Fruit fly (Drosophila melanogaster) whole organism, embryonic: ENCODE results near the gene CG13658.

Experiments
- Ada2b ChIP-seq: fragments of 200-800 bp; sonication (Bioruptor generic); IDR thresholded peaks from 2 replicates; pipeline ENCODE4 v1.3.6; 2022; ENCODE audit warnings: missing biosample characterization, missing genetic modification characterization
- Asciz ChIP-seq: fragments of 200-800 bp; sonication (Bioruptor generic); optimal IDR thresholded peaks from 2 replicates; lab custom pipeline; 2017; ENCODE audit warnings: missing biosample characterization, mild to moderate bottlenecking, missing genetic modification characterization, missing genetic modification reagents
- Atf-2 ChIP-seq: fragments of 200-800 bp; sonication (Bioruptor generic); optimal IDR thresholded peaks from 2 replicates; lab custom pipeline; 2016; ENCODE audit warnings: missing biosample characterization, missing genetic modification characterization
- Bdp1 ChIP-seq: fragments of 200-800 bp; sonication (Bioruptor generic); optimal IDR thresholded peaks from 3 replicates; lab custom pipeline; 2016; ENCODE audit warnings: missing biosample characterization, missing genetic modification characterization
- Bgb ChIP-seq: fragments of 200-800 bp; sonication (Bioruptor generic); IDR thresholded peaks from 2 replicates; pipeline ENCODE4 v1.3.6; 2022; ENCODE audit warnings: missing biosample characterization, missing genetic modification characterization; ENCODE audit not compliant: partially characterized antibody
- CG10431 ChIP-seq: fragments of 200-800 bp; sonication (Bioruptor generic); optimal IDR thresholded peaks from 3 replicates; lab custom pipeline; 2018; ENCODE audit warnings: missing biosample characterization, mild to moderate bottlenecking, missing genetic modification characterization
- CG10462 ChIP-seq: fragments of 200-800 bp; sonication (Bioruptor generic); optimal IDR thresholded peaks from 2 replicates; lab custom pipeline; 2016; ENCODE audit warnings: missing biosample characterization, missing genetic modification characterization
- CG10654 ChIP-seq: fragments of 200-800 bp; sonication (Bioruptor generic); optimal IDR thresholded peaks from 2 replicates; lab custom pipeline; 2016; ENCODE audit warnings: missing biosample characterization, missing genetic modification characterization
- CG10959 ChIP-seq: fragments of 200-800 bp; sonication (Bioruptor generic); IDR thresholded peaks from 2 replicates; pipeline ENCODE4 v1.3.6; 2022; ENCODE audit warnings: missing biosample characterization, missing genetic modification characterization
- CG11696 ChIP-seq: fragments of 200-800 bp; sonication (Bioruptor generic); IDR thresholded peaks from 2 replicates; pipeline ENCODE4 v1.3.6; 2022; ENCODE audit warnings: missing biosample characterization, missing genetic modification characterization
- CG12104 ChIP-seq: fragments of 200-800 bp; sonication (Bioruptor generic); optimal IDR thresholded peaks from 3 replicates; lab custom pipeline; 2016; ENCODE audit warnings: missing biosample characterization, missing genetic modification characterization
- CG12659 ChIP-seq: fragments of 200-800 bp; sonication (Bioruptor generic); optimal IDR thresholded peaks from 3 replicates; lab custom pipeline; 2017; ENCODE audit warnings: mild to moderate bottlenecking, missing biosample characterization, missing genetic modification reagents, missing genetic modification characterization
- CG14441 ChIP-seq: fragments of 200-800 bp; sonication (Bioruptor generic); IDR thresholded peaks from 2 replicates; pipeline ENCODE4 v1.3.6; 2022; ENCODE audit warnings: missing biosample characterization, missing genetic modification characterization
- CG15601 ChIP-seq: fragments of 200-800 bp; sonication (Bioruptor generic); optimal IDR thresholded peaks from 3 replicates; lab custom pipeline; 2019; ENCODE audit warnings: missing biosample characterization, mild to moderate bottlenecking, missing genetic modification characterization, moderate library complexity
- CG1603 ChIP-seq: fragments of 200-800 bp; sonication (Bioruptor generic); optimal IDR thresholded peaks from 2 replicates; lab custom pipeline; 2019; ENCODE audit warnings: missing biosample characterization, mild to moderate bottlenecking, missing genetic modification characterization, moderate library complexity
- CG1647 ChIP-seq: fragments of 200-800 bp; sonication (Bioruptor generic); optimal IDR thresholded peaks from 3 replicates; lab custom pipeline; 2016; ENCODE audit warnings: missing biosample characterization, missing genetic modification characterization
- CG17612 ChIP-seq: fragments of 200-800 bp; sonication (Bioruptor generic); IDR thresholded peaks from 2 replicates; pipeline ENCODE4 v1.3.6; 2022; ENCODE audit warnings: missing biosample characterization, missing genetic modification characterization
- CG32772 ChIP-seq: fragments of 200-800 bp; sonication (Bioruptor generic); IDR thresholded peaks from 2 replicates; pipeline ENCODE4 v1.3.6; 2022; ENCODE audit warnings: missing biosample characterization, missing genetic modification characterization
- CG7839 ChIP-seq: fragments of 200-800 bp; sonication (Bioruptor generic); optimal IDR thresholded peaks from 3 replicates; lab custom pipeline; 2018; ENCODE audit warnings: missing biosample characterization, mild to moderate bottlenecking, missing genetic modification characterization, moderate library complexity
- CG7987 ChIP-seq: fragments of 200-800 bp; sonication (Bioruptor generic); optimal IDR thresholded peaks from 2 replicates; lab custom pipeline; 2018; ENCODE audit warnings: missing biosample characterization, mild to moderate bottlenecking, missing genetic modification characterization, moderate library complexity
- CG8281 ChIP-seq: fragments of 200-800 bp; sonication (Bioruptor generic); optimal IDR thresholded peaks from 2 replicates; lab custom pipeline; 2018; ENCODE audit warnings: missing biosample characterization, mild to moderate bottlenecking, missing genetic modification characterization, moderate library complexity
- CG9817 ChIP-seq: fragments of 200-800 bp; sonication (Bioruptor generic); optimal IDR thresholded peaks from 2 replicates; lab custom pipeline; 2018; ENCODE audit warnings: missing biosample characterization, mild to moderate bottlenecking, missing genetic modification characterization, moderate library complexity
- Camta ChIP-seq: fragments of 200-800 bp; sonication (Bioruptor generic); optimal IDR thresholded peaks from 2 replicates; lab custom pipeline; 2016; ENCODE audit warnings: missing biosample characterization, missing genetic modification characterization
- Dfd ChIP-seq, 2 experiments: fragments of >200 bp; optimal IDR thresholded peaks; 2 replicates each; lab custom pipeline; 2017; ENCODE audit warnings: missing biosample characterization in 2 of 2, missing genetic modification characterization in 2 of 2
- E2f2 ChIP-seq: fragments of 200-800 bp; sonication (Bioruptor generic); IDR thresholded peaks from 2 replicates; pipeline ENCODE4 v1.3.6; 2022; ENCODE audit warnings: missing biosample characterization, missing genetic modification characterization
- Fer3 ChIP-seq: fragments of 200-800 bp; sonication (Bioruptor generic); optimal IDR thresholded peaks from 2 replicates; lab custom pipeline; 2018; ENCODE audit warnings: missing biosample characterization, mild to moderate bottlenecking, missing genetic modification characterization, moderate library complexity
- HmgD ChIP-seq: fragments of 200-800 bp; sonication (Bioruptor generic); optimal IDR thresholded peaks from 3 replicates; lab custom pipeline; 2016; ENCODE audit warnings: missing biosample characterization, missing genetic modification characterization
- Hr78 ChIP-seq, 2 experiments: fragments of 200-800 bp in 1 of 2; fragments of >200 bp in 1 of 2; sonication (Bioruptor generic) in 1 of 2; optimal IDR thresholded peaks; 2 replicates each; lab custom pipeline; 2017 to 2019; ENCODE audit warnings: missing biosample characterization in 2 of 2, missing genetic modification characterization in 2 of 2, mild to moderate bottlenecking in 1 of 2, moderate library complexity in 1 of 2
- Hsf ChIP-seq: fragments of 200-800 bp; sonication (Bioruptor generic); optimal IDR thresholded peaks from 3 replicates; lab custom pipeline; 2016; ENCODE audit warnings: missing biosample characterization, missing genetic modification characterization
- Lhr ChIP-seq: fragments of 200-800 bp; sonication (Bioruptor generic); optimal IDR thresholded peaks from 3 replicates; lab custom pipeline; 2017; ENCODE audit warnings: mild to moderate bottlenecking, missing biosample characterization, missing genetic modification reagents, missing genetic modification characterization
- MBD-R2 ChIP-seq: fragments of 200-800 bp; sonication (Bioruptor generic); IDR thresholded peaks from 2 replicates; pipeline ENCODE4 v1.3.6; 2022; ENCODE audit warnings: missing biosample characterization, missing genetic modification characterization
- MESR4 ChIP-seq: fragments of 200-800 bp; sonication (Bioruptor generic); optimal IDR thresholded peaks from 2 replicates; lab custom pipeline; 2018; ENCODE audit warnings: missing biosample characterization, mild to moderate bottlenecking, missing genetic modification characterization, moderate library complexity
- NK7.1 ChIP-seq: fragments of 200-800 bp; sonication (Bioruptor generic); optimal IDR thresholded peaks from 3 replicates; lab custom pipeline; 2016; ENCODE audit warnings: missing biosample characterization, missing genetic modification characterization
- br ChIP-seq: fragments of >200 bp; optimal IDR thresholded peaks from 2 replicates; lab custom pipeline; 2017
- bsh ChIP-seq, 2 experiments: fragments of 200-800 bp; sonication (Bioruptor generic); optimal IDR thresholded peaks; 2 replicates each; lab custom pipeline; 2017 to 2018; ENCODE audit warnings: mild to moderate bottlenecking in 2 of 2, missing biosample characterization in 2 of 2, missing genetic modification characterization in 2 of 2, moderate library complexity in 1 of 2
- ci ChIP-seq: fragments of 200-800 bp; sonication (Bioruptor generic); IDR thresholded peaks from 3 replicates; pipeline ENCODE4 v1.3.6; 2022; ENCODE audit warnings: missing biosample characterization, missing genetic modification characterization
- danr ChIP-seq: fragments of 200-800 bp; sonication (Bioruptor generic); IDR thresholded peaks from 2 replicates; pipeline ENCODE4 v1.3.6; 2022; ENCODE audit warnings: missing biosample characterization, missing genetic modification characterization
- gsb-n ChIP-seq: fragments of 200-800 bp; sonication (Bioruptor generic); optimal IDR thresholded peaks from 3 replicates; lab custom pipeline; 2018; ENCODE audit warnings: missing biosample characterization, mild to moderate bottlenecking, missing genetic modification characterization
- hth ChIP-seq: fragments of >200 bp; optimal IDR thresholded peaks from 2 replicates; lab custom pipeline; 2017; ENCODE audit warnings: inconsistent platforms
- insv ChIP-seq, 2 experiments: fragments of 200-800 bp; sonication (Bioruptor generic); optimal IDR thresholded peaks; 3 replicates each; lab custom pipeline; 2016 to 2018; ENCODE audit warnings: missing biosample characterization in 2 of 2, missing genetic modification characterization in 2 of 2
- lmd ChIP-seq: fragments of 200-800 bp; sonication (Bioruptor generic); IDR thresholded peaks from 2 replicates; pipeline ENCODE4 v1.3.6; 2022; ENCODE audit warnings: missing biosample characterization, missing genetic modification characterization
- mam ChIP-seq: fragments of 200-800 bp; sonication (Bioruptor generic); optimal IDR thresholded peaks from 3 replicates; lab custom pipeline; 2016; ENCODE audit warnings: missing biosample characterization, missing genetic modification characterization
- odd ChIP-seq: fragments of 200-800 bp; sonication (Bioruptor generic); optimal IDR thresholded peaks from 2 replicates; lab custom pipeline; 2017; ENCODE audit warnings: missing biosample characterization, mild to moderate bottlenecking, missing genetic modification characterization
- repo ChIP-seq: fragments of 200-800 bp; sonication (Bioruptor generic); optimal IDR thresholded peaks from 2 replicates; lab custom pipeline; 2016; ENCODE audit warnings: missing biosample characterization, missing genetic modification characterization
- row ChIP-seq: fragments of 200-800 bp; sonication (Bioruptor generic); IDR thresholded peaks from 3 replicates; pipeline ENCODE4 v1.3.6; 2022; ENCODE audit warnings: missing biosample characterization, missing genetic modification characterization
- scrt ChIP-seq: fragments of 200-800 bp; sonication (Bioruptor generic); optimal IDR thresholded peaks from 2 replicates; lab custom pipeline; 2018; ENCODE audit warnings: missing biosample characterization, mild to moderate bottlenecking, missing genetic modification characterization, moderate library complexity
- sd ChIP-seq: fragments of 200-800 bp; sonication (Bioruptor generic); optimal IDR thresholded peaks from 3 replicates; lab custom pipeline; 2018; ENCODE audit warnings: missing biosample characterization, mild to moderate bottlenecking, missing genetic modification characterization, moderate library complexity
- seq ChIP-seq: fragments of 200-800 bp; sonication (Bioruptor generic); IDR thresholded peaks from 2 replicates; pipeline ENCODE4 v1.3.6; 2022; ENCODE audit warnings: missing biosample characterization, missing genetic modification characterization
- sna ChIP-seq: fragments of 200-800 bp; sonication (Bioruptor generic); IDR thresholded peaks from 2 replicates; pipeline ENCODE4 v1.3.6; 2022; ENCODE audit warnings: missing biosample characterization, missing genetic modification characterization; ENCODE audit not compliant: partially characterized antibody
- trh ChIP-seq: fragments of 200-800 bp; sonication (Bioruptor generic); optimal IDR thresholded peaks from 2 replicates; lab custom pipeline; 2016; ENCODE audit warnings: missing biosample characterization, missing genetic modification characterization
- twi ChIP-seq: fragments of 200-800 bp; optimal IDR thresholded peaks from 2 replicates; lab custom pipeline; 2019; ENCODE audit warnings: missing biosample characterization, mild to moderate bottlenecking, missing genetic modification characterization, moderate library complexity

Gene CG13658

DNA sequence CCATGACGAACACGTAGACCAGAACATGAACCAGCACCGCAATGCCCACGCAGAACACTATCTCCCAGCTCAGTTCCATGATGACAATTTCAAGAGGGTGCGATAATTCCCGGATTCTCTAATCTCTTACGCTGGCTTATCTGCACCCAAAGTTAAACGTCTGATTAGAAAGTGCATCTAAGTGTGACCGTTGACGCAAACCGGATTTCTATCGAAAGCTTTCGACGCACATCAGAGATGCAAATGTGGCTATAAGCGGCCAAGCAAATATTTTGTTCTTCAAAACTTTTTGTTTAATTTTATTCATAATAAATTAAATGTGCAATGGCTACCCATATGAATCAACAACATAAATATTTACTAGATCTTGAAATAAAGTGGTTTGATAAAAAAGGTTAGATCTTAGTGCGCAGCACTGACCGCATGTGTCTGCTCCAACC is 24.9 kb upstream of the CG13658 start, which contains the start of the genes Kdsr and CG11858 (continued):
- TF ChIP-seq sna (GFP tag; lab: Robert Waterston, UW) (no peak), repo (no peak), CG7987 (GFP tag; lab: Kevin White, UChicago) (peak; percentile 48), Bdp1 (peak; percentile 27), CG8281 (peak; percentile 7), Hr78 (GFP tag; optimal IDR thresholded peaks at IDR 0.05; lab: Kevin White, UChicago) (no peak), Lhr (peak; percentile 37), CG7839 (tag; lab: Kevin White, UChicago) (peak; percentile 64), hth (lab: Kevin White, UChicago) (no peak), CG9817 (tag; lab: Kevin White, UChicago) (peak; percentile 65), sd (tag; lab: Kevin White, UChicago) (peak; percentile 27), HmgD (GFP tag; lab: Kevin White, UChicago) (no peak), MBD-R2 (GFP tag; lab: Robert Waterston, UW) (peak; percentile 86), bsh (GFP tag; optimal IDR thresholded peaks at IDR 0.05; lab: Kevin White, UChicago) (peak in 1 of 2 experiments; percentile 68), Asciz (GFP tag; lab: Kevin White, UChicago) (no peak), scrt (GFP tag; lab: Kevin White, UChicago) (peak; percentile 33), br (no peak), CG32772 (GFP tag; lab: Robert Waterston, UW) (peak; percentile 68), Camta (GFP tag; lab: Kevin White, UChicago) (peak; percentile 16), CG17612 (GFP tag; lab: Robert Waterston, UW) (no peak), CG10654 (GFP tag; lab: Kevin White, UChicago) (peak; percentile 29), E2f2 (GFP tag; lab: Robert Waterston, UW) (peak; percentile 56; the same call in 1 of the 2 replicates), mam (GFP tag; lab: Kevin White, UChicago) (peak; percentile 48), lmd (peak; percentile 64), Hsf (GFP tag; lab: Kevin White, UChicago) (peak; percentile 70), NK7.1 (no peak), seq (GFP tag; lab: Robert Waterston, UW) (peak; percentile 55; the same call in 1 of the 2 replicates), CG10959 (0 out of 2 replicates have a peak, but pooled peaks have one; percentile 34), CG1647 (GFP tag; lab: Kevin White, UChicago) (peak; percentile 19), CG12104 (GFP tag; lab: Kevin White, UChicago) (peak; percentile 32), twi (tag; lab: Kevin White, UChicago) (peak; percentile 30), CG10431 (GFP tag; lab: Kevin White, UChicago) (no peak), CG14441 (peak; percentile 72), Ada2b (GFP tag; lab: Robert Waterston, UW) (peak; percentile 57; the same call in 1 of the 2 replicates), CG12659 (peak; percentile 66), danr (peak; percentile 58; the same call in 1 of the 2 replicates), Atf-2 (no peak), trh (GFP tag; lab: Kevin White, UChicago) (no peak), odd (GFP tag; lab: Kevin White, UChicago) (no peak), insv (GFP tag; optimal IDR thresholded peaks at IDR 0.05; lab: Kevin White, UChicago) (peak in 1 of 2 experiments; percentile 81), CG15601 (peak; percentile 56), Dfd (GFP tag; optimal IDR thresholded peaks at IDR 0.05; lab: Kevin White, UChicago) (no peak), Bgb (no peak), ci (GFP tag; lab: Robert Waterston, UW) (peak; percentile 47), CG10462 (GFP tag; lab: Kevin White, UChicago) (peak; percentile 19), gsb-n (tag; lab: Kevin White, UChicago) (no peak), CG11696 (GFP tag; lab: Robert Waterston, UW) (no peak), CG1603 (tag; lab: Kevin White, UChicago) (peak; percentile 57), Fer3 (peak; percentile 61), MESR4 (GFP tag; lab: Kevin White, UChicago) (peak; percentile 43), row (peak; percentile 94)
